Fruit fly (Drosophila melanogaster): ENCODE data around the gene FarO.

dm6 chrX:2203766-2204165 lies at the start of gene FarO:
- TF ChIP-seq klu (GFP tag; IDR thresholded peaks at IDR 0.05) = no peak
- no peak for TF ChIP-seq gcm2 (GFP tag; optimal IDR thresholded peaks at IDR 0.05)
- TF ChIP-seq tgo (GFP tag; IDR thresholded peaks at IDR 0.05) = no peak
- no peak for TF ChIP-seq Vsx1 (GFP tag; optimal IDR thresholded peaks at IDR 0.05)
- no peak for TF ChIP-seq CG8944 (GFP tag; optimal IDR thresholded peaks at IDR 0.05)
- TF ChIP-seq grau (tag; optimal IDR thresholded peaks at IDR 0.05) = no peak
- no peak for TF ChIP-seq z (GFP tag; IDR thresholded peaks at IDR 0.05)
- no peak for TF ChIP-seq amos (GFP tag; IDR thresholded peaks at IDR 0.05; ENCODE audit: partially characterized antibody)
